Worm (Caenorhabditis elegans): ENCODE results near the gene ins-1.

- TF ChIP-seq hmbx-1 (tag; optimal IDR thresholded peaks at IDR 0.05) (no peak), ceh-13 (GFP tag; optimal IDR thresholded peaks at IDR 0.05) (no peak), flt-1 (GFP tag; IDR thresholded peaks at IDR 0.05) (no peak), hmg-4 (GFP tag; optimal IDR thresholded peaks at IDR 0.05) (no peak), ama-1 (optimal IDR thresholded peaks at IDR 0.05) (no peak), tbx-11 (GFP tag; IDR thresholded peaks at IDR 0.05) (no peak), aly-1 (tag; optimal IDR thresholded peaks at IDR 0.05) (no peak), ets-7 (tag; optimal IDR thresholded peaks at IDR 0.05) (no peak), ceh-36 (tag; optimal IDR thresholded peaks at IDR 0.05) (no peak), tbx-37 (GFP tag; conservative IDR thresholded peaks at IDR 0.05) (no peak), sea-1 (GFP tag; conservative IDR thresholded peaks at IDR 0.05) (no peak), hnd-1 (tag; optimal IDR thresholded peaks at IDR 0.05) (no peak), tra-4 (tag; optimal IDR thresholded peaks at IDR 0.05) (no peak), scrt-1 (GFP tag; IDR thresholded peaks at IDR 0.05) (no peak)
Measured at ce11 chrIV:10391827-10392226, 44.7 kb upstream of the ins-1 start, which contains the start of gene spe-26.
